Worm (Caenorhabditis elegans): ENCODE measurements around the gene Y82E9BL.6.

DNA sequence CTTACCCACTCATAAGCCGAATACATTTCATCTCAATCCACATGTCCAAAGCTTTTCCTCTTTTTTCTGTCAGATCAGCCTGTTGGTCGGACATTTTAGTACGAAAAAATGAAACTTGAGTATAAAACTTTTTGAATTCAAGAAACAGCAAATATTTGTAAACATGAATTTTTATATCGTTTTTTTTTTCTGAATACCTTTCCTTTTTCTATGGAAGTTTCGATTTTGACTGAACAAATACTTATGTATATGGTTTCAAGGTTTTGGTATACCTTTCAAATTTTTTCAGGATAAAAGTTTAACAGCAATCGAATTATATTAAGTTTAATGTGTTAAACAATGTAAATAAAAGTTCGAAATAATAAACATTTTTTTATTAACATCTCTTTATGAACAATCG, 5.4 kb downstream of the Y82E9BL.6 start, which contains the start of gene fbxa-5:
- TF ChIP-seq ztf-4 (tag; optimal IDR thresholded peaks at IDR 0.05) (no peak), ama-1 (optimal IDR thresholded peaks at IDR 0.05) (no peak), ceh-82 (tag; optimal IDR thresholded peaks at IDR 0.05) (no peak), R02D3.7 (tag; optimal IDR thresholded peaks at IDR 0.05) (no peak), unc-55 (GFP tag; optimal IDR thresholded peaks at IDR 0.05) (no peak), mdl-1 (tag; optimal IDR thresholded peaks at IDR 0.05) (no peak), lin-11 (tag; optimal IDR thresholded peaks at IDR 0.05) (no peak), unc-62 (GFP tag; optimal IDR thresholded peaks at IDR 0.05) (no peak), elt-1 (tag; optimal IDR thresholded peaks at IDR 0.05) (no peak), ceh-16 (tag; optimal IDR thresholded peaks at IDR 0.05) (no peak)
